Worm (Caenorhabditis elegans): ENCODE results near the gene R05A10.2.

The R05A10.2 gene

ce11 chrIV:14219714-14220113 lies 42.6 kb downstream of the R05A10.2 start, which contains the start of gene sqrd-1 (continued):
- TF ChIP-seq daf-12 (tag; optimal IDR thresholded peaks at IDR 0.05) = no peak
- TF ChIP-seq lin-39 (tag; optimal IDR thresholded peaks at IDR 0.05) = no peak
- no peak for TF ChIP-seq egl-27 (tag; optimal IDR thresholded peaks at IDR 0.05)
- peak; percentile 11 for TF ChIP-seq nfya-1 (tag; optimal IDR thresholded peaks at IDR 0.05; ENCODE audit: insufficient read depth)
- TF ChIP-seq unc-39 (tag; optimal IDR thresholded peaks at IDR 0.05) = no peak

DNA sequence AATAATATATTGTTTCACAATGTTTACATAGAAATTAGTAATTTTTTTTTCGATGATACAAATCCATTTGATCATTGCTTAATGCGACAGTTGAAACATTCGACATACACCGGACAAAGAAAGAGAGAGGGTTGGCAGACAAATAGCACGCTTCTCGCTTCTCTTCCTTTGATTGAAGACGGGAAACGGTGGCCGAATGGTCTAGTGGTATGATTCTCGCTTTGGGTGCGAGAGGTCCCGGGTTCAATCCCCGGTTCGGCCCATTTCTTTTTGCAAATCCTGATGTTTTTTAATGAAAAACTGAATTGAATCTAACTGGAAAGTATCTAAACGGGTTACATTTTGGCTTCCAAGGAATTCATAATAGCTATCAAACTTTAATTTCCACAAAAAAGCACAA lies 47.8 kb downstream of the R05A10.2 start:
- TF ChIP-seq lin-39 (tag; optimal IDR thresholded peaks at IDR 0.05) = peak; percentile 16
- TF ChIP-seq nhr-43 (tag; optimal IDR thresholded peaks at IDR 0.05; ENCODE audit: poor library complexity, severe bottlenecking) = peak; percentile 62
- TF ChIP-seq snpc-4 (tag; optimal IDR thresholded peaks at IDR 0.05) = peak; percentile 78
- no peak for TF ChIP-seq unc-62 (GFP tag; optimal IDR thresholded peaks at IDR 0.05)
- peak; percentile 82 for TF ChIP-seq hmg-11 (tag; optimal IDR thresholded peaks at IDR 0.05)
- peak; percentile 9 for TF ChIP-seq elt-2 (tag; optimal IDR thresholded peaks at IDR 0.05)

DNA sequence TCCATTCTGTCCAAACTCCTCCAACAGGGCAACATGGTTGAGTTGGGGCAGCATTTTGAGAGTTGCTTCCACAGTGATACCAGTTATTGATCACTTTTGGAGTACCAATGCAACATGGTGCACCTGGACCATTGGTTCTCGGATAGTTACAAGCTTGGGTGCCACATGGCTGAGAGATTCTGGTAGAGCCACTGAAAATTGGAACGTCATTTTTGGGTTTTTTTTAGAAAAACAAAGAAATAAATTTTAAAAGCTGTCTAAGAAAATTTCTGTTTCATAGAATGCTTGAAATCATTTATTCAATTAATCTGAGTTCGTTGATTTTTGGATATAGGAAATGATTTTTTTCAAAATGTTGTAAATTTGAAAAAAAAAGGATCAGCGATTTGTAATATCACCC lies 50.1 kb downstream of the R05A10.2 start:
- TF ChIP-seq nfya-1 (tag; optimal IDR thresholded peaks at IDR 0.05; ENCODE audit: insufficient read depth) (no peak), nhr-76 (tag; optimal IDR thresholded peaks at IDR 0.05) (no peak), nhr-77 (tag; optimal IDR thresholded peaks at IDR 0.05) (no peak), fkh-10 (GFP tag; optimal IDR thresholded peaks at IDR 0.05) (no peak), nhr-11 (tag; optimal IDR thresholded peaks at IDR 0.05) (no peak), elt-2 (tag; optimal IDR thresholded peaks at IDR 0.05) (no peak), pqm-1 (tag; optimal IDR thresholded peaks at IDR 0.05) (no peak), elt-3 (tag; optimal IDR thresholded peaks at IDR 0.05) (no peak), zag-1 (tag; optimal IDR thresholded peaks at IDR 0.05) (no peak), daf-12 (tag; optimal IDR thresholded peaks at IDR 0.05) (no peak), sea-2 (GFP tag; optimal IDR thresholded peaks at IDR 0.05) (no peak), R02D3.7 (tag; optimal IDR thresholded peaks at IDR 0.05) (no peak), ama-1 (optimal IDR thresholded peaks at IDR 0.05) (no peak)

DNA sequence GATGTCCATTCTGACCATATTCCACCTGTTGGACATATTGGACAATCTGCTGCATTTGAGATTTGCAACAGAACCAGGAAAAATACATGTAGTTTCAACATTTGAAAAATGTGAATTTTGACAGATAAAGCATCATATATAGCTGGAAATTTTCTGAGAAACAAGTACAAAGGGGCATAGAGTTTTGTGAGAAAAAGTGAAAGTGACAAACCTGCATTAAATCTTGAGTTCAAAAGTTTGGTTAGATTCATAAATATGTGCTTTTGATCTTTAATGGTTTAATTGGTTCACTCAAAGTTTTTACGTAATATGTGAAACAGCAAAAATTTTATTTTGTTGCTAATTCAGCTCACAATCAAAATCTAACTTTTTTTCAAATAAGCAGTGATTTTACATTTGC lies 51.0 kb downstream of the R05A10.2 start, which contains the start of gene F02H6.7:
F02H6.7 (minus strand) TSS at position 101 of the 400 bp plus-strand sequence.
- no peak for TF ChIP-seq elt-3 (tag; optimal IDR thresholded peaks at IDR 0.05)
- TF ChIP-seq nhr-43 (tag; optimal IDR thresholded peaks at IDR 0.05; ENCODE audit: poor library complexity, severe bottlenecking) = no peak
- no peak for TF ChIP-seq nhr-12 (tag; optimal IDR thresholded peaks at IDR 0.05)
- no peak for TF ChIP-seq nhr-11 (tag; optimal IDR thresholded peaks at IDR 0.05)
- TF ChIP-seq eor-1 (tag; optimal IDR thresholded peaks at IDR 0.05) = no peak
- no peak for TF ChIP-seq fkh-10 (GFP tag; optimal IDR thresholded peaks at IDR 0.05)
- TF ChIP-seq egl-5 (tag; optimal IDR thresholded peaks at IDR 0.05) = no peak
- TF ChIP-seq pqm-1 (tag; optimal IDR thresholded peaks at IDR 0.05) = no peak
- TF ChIP-seq ztf-4 (tag; optimal IDR thresholded peaks at IDR 0.05) = no peak
- TF ChIP-seq skn-1 (tag; optimal IDR thresholded peaks at IDR 0.05) = no peak
- TF ChIP-seq nhr-25 (tag; optimal IDR thresholded peaks at IDR 0.05) = no peak
- TF ChIP-seq fkh-2 (tag; optimal IDR thresholded peaks at IDR 0.05) = no peak
- TF ChIP-seq lin-15B (tag; optimal IDR thresholded peaks at IDR 0.05) = no peak
- no peak for TF ChIP-seq nhr-237 (tag; optimal IDR thresholded peaks at IDR 0.05)
- no peak for TF ChIP-seq egl-27 (tag; optimal IDR thresholded peaks at IDR 0.05)
- no peak for TF ChIP-seq elt-2 (tag; optimal IDR thresholded peaks at IDR 0.05)
- no peak for TF ChIP-seq ceh-28 (tag; optimal IDR thresholded peaks at IDR 0.05)
- TF ChIP-seq unc-39 (tag; optimal IDR thresholded peaks at IDR 0.05) = no peak
